Worm (Caenorhabditis elegans) whole organism, L1 larva: ENCODE results near the gene F44E2.7.

Source experiments
- C04F5.9 ChIP-seq: sonication (generic microtip); optimal IDR thresholded peaks from 2 replicates; lab custom pipeline; 2016; ENCODE audit warnings: missing genetic modification characterization, missing compliant biosample characterization
- Y116A8C.19 ChIP-seq: sonication (generic microtip); optimal IDR thresholded peaks from 2 replicates; lab custom pipeline; 2016; ENCODE audit warnings: missing compliant biosample characterization, missing genetic modification characterization, borderline replicate concordance
- alr-1 ChIP-seq: fragments of 200-800 bp; sonication (Bioruptor generic); optimal IDR thresholded peaks from 2 replicates; lab custom pipeline; 2018; ENCODE audit warnings: borderline replicate concordance, mild to moderate bottlenecking, missing genetic modification characterization, missing compliant biosample characterization
- ama-1 ChIP-seq: fragments of 150-350 bp; optimal IDR thresholded peaks from 2 replicates; lab custom pipeline; 2014
- blmp-1 ChIP-seq: fragments of 150-350 bp; optimal IDR thresholded peaks from 2 replicates; lab custom pipeline; 2014; ENCODE audit warnings: missing biosample characterization, missing genetic modification characterization
- ceh-82 ChIP-seq, 3 experiments: fragments of 150-350 bp in 1 of 3; sonication (generic microtip) in 2 of 3; optimal IDR thresholded peaks; 2 replicates each; lab custom pipeline; 2014 to 2017; ENCODE audit warnings: missing biosample characterization in 3 of 3, missing genetic modification characterization in 3 of 3
- ceh-88 ChIP-seq: fragments of 200-800 bp; sonication (Bioruptor generic); IDR thresholded peaks from 2 replicates; pipeline ENCODE4 v1.3.6; 2022; ENCODE audit warnings: missing genetic modification characterization, missing compliant biosample characterization
- ces-1 ChIP-seq: fragments of 150-350 bp; optimal IDR thresholded peaks from 2 replicates; lab custom pipeline; 2014; ENCODE audit warnings: missing biosample characterization, missing genetic modification reagents, missing genetic modification characterization
- dpl-1 ChIP-seq, 3 experiments: fragments of 150-350 bp in 2 of 3; sonication (generic microtip) in 1 of 3; optimal IDR thresholded peaks; 2 replicates each; lab custom pipeline; 2014 to 2017; ENCODE audit warnings: missing biosample characterization in 3 of 3, missing genetic modification characterization in 3 of 3, missing genetic modification reagents in 3 of 3
- dsc-1 ChIP-seq: sonication (generic microtip); optimal IDR thresholded peaks from 2 replicates; lab custom pipeline; 2016; ENCODE audit warnings: mild to moderate bottlenecking, missing genetic modification characterization, missing compliant biosample characterization
- efl-1 ChIP-seq, 4 experiments: fragments of 150-350 bp; optimal IDR thresholded peaks in 3 of 4; peaks in 1 of 4; 1 replicate in 1 of 4; 2 replicates in 3 of 4; lab custom pipeline; 2014; ENCODE audit warnings: missing biosample characterization in 2 of 4, missing genetic modification characterization in 2 of 4, missing genetic modification reagents in 2 of 4
- elt-2 ChIP-seq: sonication (generic microtip); optimal IDR thresholded peaks from 2 replicates; lab custom pipeline; 2016; ENCODE audit warnings: missing genetic modification characterization, mild to moderate bottlenecking, inconsistent platforms, missing compliant biosample characterization, missing genetic modification reagents
- elt-3 ChIP-seq, 6 experiments: fragments of 150-350 bp in 1 of 6; sonication (generic microtip); optimal IDR thresholded peaks; 2 replicates each; lab custom pipeline; 2017 to 2018; ENCODE audit warnings: missing biosample characterization in 6 of 6, missing genetic modification characterization in 6 of 6, inconsistent platforms in 1 of 6
- ets-5 ChIP-seq: fragments of 200-800 bp; sonication (Bioruptor generic); IDR thresholded peaks from 2 replicates; pipeline ENCODE4 v1.3.6; 2022; ENCODE audit warnings: missing genetic modification characterization, missing compliant biosample characterization
- fkh-4 ChIP-seq: sonication (generic microtip); optimal IDR thresholded peaks from 2 replicates; lab custom pipeline; 2016; ENCODE audit warnings: missing compliant biosample characterization, missing genetic modification characterization, borderline replicate concordance
- fkh-8 ChIP-seq: sonication (generic microtip); optimal IDR thresholded peaks from 2 replicates; lab custom pipeline; 2016; ENCODE audit warnings: mild to moderate bottlenecking, missing genetic modification characterization, missing compliant biosample characterization
- grh-1 ChIP-seq: fragments of 200-800 bp; sonication (Bioruptor generic); IDR thresholded peaks from 2 replicates; pipeline ENCODE4 v1.3.6; 2022; ENCODE audit warnings: missing genetic modification reagents, missing genetic modification characterization, missing compliant biosample characterization
- hpl-2 ChIP-seq: fragments of 150-350 bp; optimal IDR thresholded peaks from 2 replicates; lab custom pipeline; 2014; ENCODE audit warnings: missing biosample characterization, missing genetic modification reagents, missing genetic modification characterization
- jun-1 ChIP-seq: fragments of 150-350 bp; optimal IDR thresholded peaks from 2 replicates; lab custom pipeline; 2014; ENCODE audit warnings: missing biosample characterization, missing genetic modification reagents, missing genetic modification characterization
- lin-14 ChIP-seq: fragments of 200-800 bp; sonication (Bioruptor generic); optimal IDR thresholded peaks from 2 replicates; lab custom pipeline; 2018; ENCODE audit warnings: mild to moderate bottlenecking, missing genetic modification characterization, moderate library complexity, missing compliant biosample characterization
- lin-35 ChIP-seq, 2 experiments: fragments of 150-350 bp; optimal IDR thresholded peaks; 2 replicates each; lab custom pipeline; 2014; ENCODE audit warnings: missing biosample characterization in 2 of 2, missing genetic modification characterization in 2 of 2, missing genetic modification reagents in 2 of 2
- lir-3 ChIP-seq: sonication (generic microtip); optimal IDR thresholded peaks from 2 replicates; lab custom pipeline; 2016; ENCODE audit warnings: mild to moderate bottlenecking, missing genetic modification characterization, moderate library complexity, missing compliant biosample characterization; ENCODE audit not compliant: poor library complexity
- lsy-2 ChIP-seq, 2 experiments: fragments of 150-350 bp; optimal IDR thresholded peaks; 2 replicates each; lab custom pipeline; 2014; ENCODE audit warnings: missing biosample characterization in 2 of 2, missing genetic modification characterization in 2 of 2
- mdl-1 ChIP-seq, 2 experiments: fragments of 150-350 bp; optimal IDR thresholded peaks; 2 replicates each; lab custom pipeline; 2014 to 2017; ENCODE audit warnings: missing biosample characterization in 2 of 2, missing genetic modification characterization in 2 of 2, inconsistent platforms in 1 of 2
- mef-2 ChIP-seq: fragments of 150-350 bp; optimal IDR thresholded peaks from 2 replicates; lab custom pipeline; 2014; ENCODE audit warnings: missing biosample characterization, missing genetic modification characterization
- mep-1 ChIP-seq: fragments of 150-350 bp; optimal IDR thresholded peaks from 2 replicates; lab custom pipeline; 2014; ENCODE audit warnings: missing biosample characterization, missing genetic modification characterization
- nhr-11 ChIP-seq: fragments of 150-350 bp; optimal IDR thresholded peaks from 2 replicates; lab custom pipeline; 2014; ENCODE audit warnings: missing biosample characterization, missing genetic modification characterization
- nhr-19 ChIP-seq: fragments of 200-800 bp; sonication (Bioruptor generic); conservative IDR thresholded peaks from 2 replicates; pipeline ENCODE4 v1.3.6; 2022; ENCODE audit warnings: missing genetic modification characterization, missing compliant biosample characterization
- nhr-20 ChIP-seq: sonication (generic microtip); optimal IDR thresholded peaks from 2 replicates; lab custom pipeline; 2016; ENCODE audit warnings: mild to moderate bottlenecking, missing genetic modification characterization, missing compliant biosample characterization
- nhr-237 ChIP-seq: fragments of 150-350 bp; optimal IDR thresholded peaks from 2 replicates; lab custom pipeline; 2014; ENCODE audit warnings: missing biosample characterization, missing genetic modification characterization
- nhr-28 ChIP-seq: fragments of 150-350 bp; optimal IDR thresholded peaks from 2 replicates; lab custom pipeline; 2014; ENCODE audit warnings: missing biosample characterization, missing genetic modification characterization
- nhr-71 ChIP-seq: sonication (generic microtip); optimal IDR thresholded peaks from 2 replicates; lab custom pipeline; 2016; ENCODE audit warnings: mild to moderate bottlenecking, missing genetic modification characterization, moderate library complexity, missing compliant biosample characterization
- nhr-76 ChIP-seq: sonication (generic microtip); optimal IDR thresholded peaks from 2 replicates; lab custom pipeline; 2017; ENCODE audit warnings: missing biosample characterization, missing genetic modification characterization
- nhr-77 ChIP-seq: fragments of 150-350 bp; optimal IDR thresholded peaks from 2 replicates; lab custom pipeline; 2014; ENCODE audit warnings: missing biosample characterization, missing genetic modification characterization
- nhr-85 ChIP-seq: sonication (generic microtip); peaks from one replicate; lab custom pipeline; 2016; ENCODE audit warnings: missing genetic modification characterization, inconsistent platforms, missing compliant biosample characterization
- nhr-90 ChIP-seq: sonication (generic microtip); optimal IDR thresholded peaks from 2 replicates; lab custom pipeline; 2016; ENCODE audit warnings: mild to moderate bottlenecking, missing genetic modification characterization, missing compliant biosample characterization; ENCODE audit not compliant: poor library complexity
- pqm-1 ChIP-seq: sonication (generic microtip); optimal IDR thresholded peaks from 3 replicates; lab custom pipeline; 2017; ENCODE audit warnings: missing biosample characterization, missing genetic modification characterization
- skn-1 ChIP-seq: fragments of 150-350 bp; optimal IDR thresholded peaks from 2 replicates; lab custom pipeline; 2014; ENCODE audit warnings: missing biosample characterization, missing genetic modification characterization
- snu-23 ChIP-seq: sonication (generic microtip); optimal IDR thresholded peaks from 2 replicates; lab custom pipeline; 2016; ENCODE audit warnings: missing genetic modification characterization, missing compliant biosample characterization
- sptf-1 ChIP-seq: fragments of 150-350 bp; optimal IDR thresholded peaks from 2 replicates; lab custom pipeline; 2014; ENCODE audit warnings: missing biosample characterization, missing genetic modification characterization
- unc-62 ChIP-seq: fragments of 150-350 bp; optimal IDR thresholded peaks from 2 replicates; lab custom pipeline; 2014; ENCODE audit warnings: missing biosample characterization, missing genetic modification reagents, missing genetic modification characterization
- zip-4 ChIP-seq: fragments of 200-800 bp; sonication (Bioruptor generic); optimal IDR thresholded peaks from 2 replicates; lab custom pipeline; 2018; ENCODE audit warnings: mild to moderate bottlenecking, missing genetic modification characterization, moderate library complexity, missing compliant biosample characterization

The F44E2.7 gene

DNA sequence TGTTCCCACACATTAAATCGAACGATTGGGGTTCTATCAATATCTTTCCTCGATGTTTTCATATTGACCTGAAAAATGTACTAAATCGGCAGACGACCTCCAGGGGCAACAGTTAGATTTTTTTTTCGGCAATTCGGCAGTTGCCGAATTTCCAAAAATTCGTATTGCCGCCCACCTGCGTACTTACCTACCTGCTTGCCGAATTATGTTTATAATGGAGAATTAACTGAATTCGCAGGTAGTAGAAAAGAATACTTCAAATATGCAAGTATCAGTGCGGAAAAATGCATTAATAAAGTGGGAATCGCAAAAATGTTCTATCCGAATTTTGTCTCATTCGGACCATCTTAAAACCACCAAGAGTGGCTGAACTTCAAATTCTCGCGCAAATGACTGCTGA is 21.4 kb upstream of the F44E2.7 start:
- TF ChIP-seq nhr-11, result no peak
- no peak for TF ChIP-seq zip-4 (GFP tag; lab: Kevin White, UChicago)
- TF ChIP-seq lin-14 (GFP tag; lab: Kevin White, UChicago), result no peak
- TF ChIP-seq nhr-237, result no peak
- TF ChIP-seq ceh-88 (GFP tag; lab: Robert Waterston, UW), result no peak
- no peak for TF ChIP-seq nhr-28
- TF ChIP-seq grh-1, result no peak
- no peak for TF ChIP-seq hpl-2 (GFP tag; lab: Kevin White, UChicago)
- no peak for TF ChIP-seq unc-62 (GFP tag; lab: Kevin White, UChicago)
- no peak for TF ChIP-seq Y116A8C.19

DNA sequence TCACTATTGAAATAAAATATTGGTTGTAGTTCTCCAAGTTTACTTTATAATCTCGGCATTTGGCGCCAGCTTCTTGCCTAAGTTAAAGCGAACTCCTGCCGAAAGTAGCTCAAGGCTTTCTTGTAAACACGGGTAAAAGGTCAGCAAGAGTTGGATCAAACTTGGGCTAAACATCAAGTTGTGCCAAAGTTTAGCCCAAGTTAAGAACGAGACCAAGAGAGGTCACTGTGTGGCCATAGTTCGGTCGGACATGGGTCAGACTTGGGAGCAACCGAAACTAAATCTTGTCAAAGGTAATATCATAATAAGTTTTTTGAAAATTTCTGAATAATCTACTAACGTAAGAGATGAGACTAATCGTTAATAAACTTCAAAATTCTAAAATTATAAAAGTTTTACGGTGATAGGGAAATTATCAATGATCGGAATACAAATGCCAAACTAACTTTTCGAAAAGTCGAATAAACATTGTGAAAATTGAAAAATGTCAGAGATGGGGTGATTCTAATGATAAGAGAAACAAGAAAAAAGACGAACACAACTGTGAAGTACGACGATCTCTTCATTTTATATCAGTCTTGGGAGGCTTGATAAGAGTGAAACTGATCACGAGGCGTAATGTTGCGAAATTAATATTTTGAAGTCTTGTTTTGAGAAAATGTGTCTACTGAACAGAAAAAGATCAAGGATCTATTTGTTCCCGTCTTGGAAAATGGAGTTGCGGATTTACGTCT is 19.8 kb upstream of the F44E2.7 start:
- TF ChIP-seq fkh-4 (tag; lab: Kevin White, UChicago), result no peak
- TF ChIP-seq dpl-1 (GFP tag; optimal IDR thresholded peaks at IDR 0.05; lab: Kevin White, UChicago), result peak in 2 of 3 experiments; percentile 2 to 18
- no peak for TF ChIP-seq fkh-8 (tag; lab: Kevin White, UChicago)
- TF ChIP-seq lsy-2 (tag; optimal IDR thresholded peaks at IDR 0.05; lab: Kevin White, UChicago), result peak; percentile 8 to 49
- no peak for TF ChIP-seq ceh-82 (tag; optimal IDR thresholded peaks at IDR 0.05; lab: Kevin White, UChicago)
- no peak for TF ChIP-seq nhr-77 (tag; lab: Kevin White, UChicago)
- peak in 5 of 6 experiments; percentile 57 to 90 (median 70) for TF ChIP-seq elt-3 (tag; optimal IDR thresholded peaks at IDR 0.05; lab: Kevin White, UChicago)
- TF ChIP-seq nhr-19 (GFP tag; lab: Robert Waterston, UW), result peak; percentile 24; the same call in 1 of the 2 replicates
- peak; percentile 42 for TF ChIP-seq snu-23 (GFP tag; lab: Kevin White, UChicago)
- TF ChIP-seq mep-1 (tag; lab: Kevin White, UChicago), result peak; percentile 6
- TF ChIP-seq pqm-1, result peak; percentile 77
- no peak for TF ChIP-seq nhr-76 (tag; lab: Kevin White, UChicago)
- no peak for TF ChIP-seq dsc-1
- no peak for TF ChIP-seq nhr-237
- no peak for TF ChIP-seq ets-5
- TF ChIP-seq mef-2 (tag; lab: Kevin White, UChicago), result no peak
- peak; percentile 44 for TF ChIP-seq zip-4 (GFP tag; lab: Kevin White, UChicago)
- TF ChIP-seq nhr-71 (tag; lab: Kevin White, UChicago), result peak; percentile 69
- no peak for TF ChIP-seq ces-1 (GFP tag; lab: Kevin White, UChicago)
- TF ChIP-seq nhr-85, result peak; percentile 82
- peak; percentile 46 for TF ChIP-seq skn-1 (tag; lab: Kevin White, UChicago)
- TF ChIP-seq nhr-90 (tag; lab: Kevin White, UChicago), result peak; percentile 40
- TF ChIP-seq lin-14 (GFP tag; lab: Kevin White, UChicago), result peak; percentile 74
- no peak for TF ChIP-seq ama-1 (lab: Kevin White, UChicago)
- TF ChIP-seq sptf-1, result no peak
- peak; percentile 88 for TF ChIP-seq elt-2
- TF ChIP-seq blmp-1 (tag; lab: Kevin White, UChicago), result peak; percentile 87
- TF ChIP-seq mdl-1 (tag; optimal IDR thresholded peaks at IDR 0.05; lab: Kevin White, UChicago), result peak in 1 of 2 experiments; percentile 6
- no peak for TF ChIP-seq efl-1 (optimal IDR thresholded peaks at IDR 0.05; lab: Kevin White, UChicago)
- peak; percentile 5 to 86 for TF ChIP-seq efl-1 (GFP tag; optimal IDR thresholded peaks at IDR 0.05 in 1 of 2; lab: Kevin White, UChicago)
- peak; percentile 74 for TF ChIP-seq nhr-20
- TF ChIP-seq lir-3 (tag; lab: Kevin White, UChicago), result peak; percentile 7
- peak; percentile 39 for TF ChIP-seq hpl-2 (GFP tag; lab: Kevin White, UChicago)
- no peak for TF ChIP-seq C04F5.9 (tag; lab: Kevin White, UChicago)
- TF ChIP-seq alr-1 (tag; lab: Kevin White, UChicago), result no peak
- no peak for TF ChIP-seq jun-1 (tag; lab: Kevin White, UChicago)
- peak in 1 of 2 experiments; percentile 70 for TF ChIP-seq lin-35 (GFP tag; optimal IDR thresholded peaks at IDR 0.05; lab: Kevin White, UChicago)
